Worm (Caenorhabditis elegans): ENCODE measurements around the gene grl-14.

DNA sequence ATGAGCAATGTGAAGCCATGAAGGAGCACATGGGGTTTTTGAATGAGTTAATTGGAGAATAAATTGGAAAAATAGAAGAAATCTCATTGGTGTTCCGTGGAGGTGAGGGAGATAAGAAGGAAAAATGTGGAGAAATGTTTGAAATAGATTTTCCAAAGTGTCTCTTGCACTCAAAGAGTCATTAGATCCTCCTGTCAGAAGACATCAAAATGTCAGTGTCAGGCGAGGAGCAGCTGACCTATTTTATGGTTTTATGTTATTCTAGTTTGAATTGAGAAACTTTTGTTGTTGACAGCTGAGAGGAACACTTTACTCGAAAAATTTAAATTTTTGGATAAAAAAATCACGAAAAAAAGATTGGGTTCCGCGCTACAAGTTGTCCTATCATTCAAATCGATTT lies 25.2 kb downstream of the grl-14 start, which contains the start of gene clec-264:
- no peak for TF ChIP-seq dao-5 (tag; optimal IDR thresholded peaks at IDR 0.05)
- TF ChIP-seq W03F9.2 (tag; optimal IDR thresholded peaks at IDR 0.05) = no peak

Data from whole organism, L4/young adult.